Fruit fly (Drosophila melanogaster) whole organism, embryonic: ENCODE results near the gene CG17145.

ENCODE experiments used
- Antp ChIP-seq: fragments of 200-800 bp; sonication (Bioruptor generic); optimal IDR thresholded peaks from 3 replicates; lab custom pipeline; 2016; ENCODE audit warnings: missing biosample characterization, missing genetic modification characterization
- Atf3 ChIP-seq: fragments of 200-800 bp; sonication (Bioruptor generic); optimal IDR thresholded peaks from 3 replicates; lab custom pipeline; 2016; ENCODE audit warnings: missing biosample characterization, missing genetic modification characterization
- CG1024 ChIP-seq: fragments of 200-800 bp; sonication (Bioruptor generic); IDR thresholded peaks from 2 replicates; pipeline ENCODE4 v1.3.6; 2022; ENCODE audit warnings: missing biosample characterization, missing genetic modification characterization
- CG10431 ChIP-seq: fragments of 200-800 bp; sonication (Bioruptor generic); optimal IDR thresholded peaks from 3 replicates; lab custom pipeline; 2018; ENCODE audit warnings: missing biosample characterization, mild to moderate bottlenecking, missing genetic modification characterization
- CG12391 ChIP-seq: fragments of 200-800 bp; sonication (Bioruptor generic); optimal IDR thresholded peaks from 3 replicates; lab custom pipeline; 2018; ENCODE audit warnings: missing biosample characterization, mild to moderate bottlenecking, missing genetic modification characterization, moderate library complexity
- CG12659 ChIP-seq: fragments of 200-800 bp; sonication (Bioruptor generic); optimal IDR thresholded peaks from 3 replicates; lab custom pipeline; 2017; ENCODE audit warnings: mild to moderate bottlenecking, missing biosample characterization, missing genetic modification reagents, missing genetic modification characterization
- CG13123 ChIP-seq: fragments of 200-800 bp; sonication (Bioruptor generic); optimal IDR thresholded peaks from 2 replicates; lab custom pipeline; 2016; ENCODE audit warnings: missing biosample characterization, missing genetic modification characterization
- CG13424 ChIP-seq: fragments of 200-800 bp; sonication (Bioruptor generic); optimal IDR thresholded peaks from 2 replicates; lab custom pipeline; 2019; ENCODE audit warnings: missing biosample characterization, mild to moderate bottlenecking, missing genetic modification characterization, moderate library complexity
- CG14050 ChIP-seq: fragments of 200-800 bp; sonication (Bioruptor generic); IDR thresholded peaks from 3 replicates; pipeline ENCODE4 v1.3.6; 2022; ENCODE audit warnings: missing biosample characterization, missing genetic modification characterization
- CG15269 ChIP-seq: fragments of 200-800 bp; sonication (Bioruptor generic); optimal IDR thresholded peaks from 2 replicates; lab custom pipeline; 2018; ENCODE audit warnings: missing biosample characterization, mild to moderate bottlenecking, missing genetic modification characterization, moderate library complexity
- CG15479 ChIP-seq: fragments of 200-800 bp; sonication (Bioruptor generic); optimal IDR thresholded peaks from 3 replicates; lab custom pipeline; 2019; ENCODE audit warnings: missing biosample characterization, mild to moderate bottlenecking, missing genetic modification characterization, moderate library complexity
- CG15514 ChIP-seq: fragments of 200-800 bp; sonication (Bioruptor generic); optimal IDR thresholded peaks from 3 replicates; lab custom pipeline; 2017; ENCODE audit warnings: missing biosample characterization, missing genetic modification characterization, mild to moderate bottlenecking, moderate library complexity, missing genetic modification reagents
- CG1647 ChIP-seq: fragments of 200-800 bp; sonication (Bioruptor generic); optimal IDR thresholded peaks from 3 replicates; lab custom pipeline; 2016; ENCODE audit warnings: missing biosample characterization, missing genetic modification characterization
- CG18764 ChIP-seq: fragments of 200-800 bp; sonication (Bioruptor generic); optimal IDR thresholded peaks from 3 replicates; lab custom pipeline; 2016; ENCODE audit warnings: missing biosample characterization, missing genetic modification characterization
- CG2120 ChIP-seq: fragments of 200-800 bp; sonication (Bioruptor generic); optimal IDR thresholded peaks from 3 replicates; lab custom pipeline; 2016; ENCODE audit warnings: missing biosample characterization, missing genetic modification characterization
- CG30403 ChIP-seq: fragments of 200-800 bp; sonication (Bioruptor generic); optimal IDR thresholded peaks from 3 replicates; lab custom pipeline; 2016; ENCODE audit warnings: missing biosample characterization, missing genetic modification characterization
- CG34376 ChIP-seq: fragments of 200-800 bp; sonication (Bioruptor generic); optimal IDR thresholded peaks from 2 replicates; lab custom pipeline; 2018; ENCODE audit warnings: missing biosample characterization, mild to moderate bottlenecking, missing genetic modification characterization
- CG3838 ChIP-seq: fragments of 200-800 bp; sonication (Bioruptor generic); optimal IDR thresholded peaks from 3 replicates; lab custom pipeline; 2016; ENCODE audit warnings: missing biosample characterization, missing genetic modification characterization
- CG42726 ChIP-seq: fragments of 200-800 bp; sonication (Bioruptor generic); IDR thresholded peaks from 2 replicates; pipeline ENCODE4 v1.3.6; 2022; ENCODE audit warnings: missing biosample characterization, missing genetic modification characterization; ENCODE audit not compliant: partially characterized antibody
- CG6854 ChIP-seq: fragments of 200-800 bp; sonication (Bioruptor generic); optimal IDR thresholded peaks from 3 replicates; lab custom pipeline; 2017; ENCODE audit warnings: missing biosample characterization, mild to moderate bottlenecking, missing genetic modification characterization
- CG8478 ChIP-seq: fragments of >200 bp; optimal IDR thresholded peaks from 2 replicates; lab custom pipeline; 2018
- CG8924 ChIP-seq: fragments of 200-800 bp; optimal IDR thresholded peaks from 3 replicates; lab custom pipeline; 2019; ENCODE audit warnings: missing biosample characterization, mild to moderate bottlenecking, missing genetic modification characterization, moderate library complexity
- CG9215 ChIP-seq: fragments of 200-800 bp; sonication (Bioruptor generic); IDR thresholded peaks from 2 replicates; pipeline ENCODE4 v1.3.6; 2022; ENCODE audit warnings: missing biosample characterization, missing genetic modification characterization
- CTCF ChIP-seq: fragments of 200-800 bp; sonication (Bioruptor generic); optimal IDR thresholded peaks from 2 replicates; lab custom pipeline; 2017; ENCODE audit warnings: missing biosample characterization, mild to moderate bottlenecking, missing genetic modification characterization, moderate library complexity
- CoRest ChIP-seq: fragments of 200-800 bp; sonication (Bioruptor generic); optimal IDR thresholded peaks from 3 replicates; lab custom pipeline; 2018; ENCODE audit warnings: missing biosample characterization, mild to moderate bottlenecking, missing genetic modification characterization, moderate library complexity
- Hmr ChIP-seq: fragments of 200-800 bp; sonication (Bioruptor generic); optimal IDR thresholded peaks from 3 replicates; lab custom pipeline; 2017; ENCODE audit warnings: mild to moderate bottlenecking, missing biosample characterization, missing genetic modification reagents, missing genetic modification characterization
- Kr ChIP-seq: fragments of 200-800 bp; sonication (Bioruptor generic); optimal IDR thresholded peaks from 2 replicates; lab custom pipeline; 2017; ENCODE audit warnings: missing biosample characterization, mild to moderate bottlenecking, missing genetic modification characterization
- NC2α ChIP-seq: fragments of 200-800 bp; sonication (Bioruptor generic); optimal IDR thresholded peaks from 2 replicates; lab custom pipeline; 2016; ENCODE audit warnings: missing biosample characterization, missing genetic modification characterization
- NfI ChIP-seq: fragments of 200-800 bp; sonication (Bioruptor generic); optimal IDR thresholded peaks from 3 replicates; lab custom pipeline; 2018; ENCODE audit warnings: missing biosample characterization, mild to moderate bottlenecking, missing genetic modification characterization, moderate library complexity
- Oli ChIP-seq: fragments of 200-800 bp; sonication (Bioruptor generic); optimal IDR thresholded peaks from 2 replicates; lab custom pipeline; 2018; ENCODE audit warnings: missing biosample characterization, mild to moderate bottlenecking, missing genetic modification characterization, moderate library complexity
- PHDP ChIP-seq: fragments of 200-800 bp; sonication (Bioruptor generic); optimal IDR thresholded peaks from 3 replicates; lab custom pipeline; 2018; ENCODE audit warnings: missing biosample characterization, mild to moderate bottlenecking, missing genetic modification characterization, moderate library complexity
- Rfx ChIP-seq: fragments of 200-800 bp; sonication (Bioruptor generic); IDR thresholded peaks from 2 replicates; pipeline ENCODE4 v1.3.6; 2022; ENCODE audit warnings: missing biosample characterization, missing genetic modification characterization
- Scr ChIP-seq: fragments of 200-800 bp; sonication (Bioruptor generic); IDR thresholded peaks from 2 replicates; pipeline ENCODE4 v1.3.6; 2022; ENCODE audit warnings: missing biosample characterization, missing genetic modification characterization; ENCODE audit not compliant: partially characterized antibody
- Side ChIP-seq: fragments of 200-800 bp; sonication (Bioruptor generic); optimal IDR thresholded peaks from 2 replicates; lab custom pipeline; 2016; ENCODE audit warnings: missing biosample characterization, missing genetic modification characterization
- Xrp1 ChIP-seq: fragments of 200-800 bp; sonication (Bioruptor generic); IDR thresholded peaks from 2 replicates; pipeline ENCODE4 v1.3.6; 2022; ENCODE audit warnings: missing biosample characterization, missing genetic modification characterization
- cas ChIP-seq: fragments of 200-800 bp; sonication (Bioruptor generic); IDR thresholded peaks from 2 replicates; pipeline ENCODE4 v1.3.6; 2022; ENCODE audit warnings: missing biosample characterization, missing genetic modification characterization
- ewg ChIP-seq: fragments of 200-800 bp; sonication (Bioruptor generic); optimal IDR thresholded peaks from 3 replicates; lab custom pipeline; 2017; ENCODE audit warnings: mild to moderate bottlenecking, missing biosample characterization, missing genetic modification reagents, missing genetic modification characterization
- exex ChIP-seq: fragments of 200-800 bp; sonication (Bioruptor generic); optimal IDR thresholded peaks from 4 replicates; lab custom pipeline; 2018; ENCODE audit warnings: missing biosample characterization, mild to moderate bottlenecking, missing genetic modification characterization, moderate library complexity
- fd3F ChIP-seq: fragments of 200-800 bp; sonication (Bioruptor generic); optimal IDR thresholded peaks from 2 replicates; lab custom pipeline; 2018; ENCODE audit warnings: missing biosample characterization, mild to moderate bottlenecking, missing genetic modification characterization, moderate library complexity
- gem ChIP-seq: fragments of 200-800 bp; sonication (Bioruptor generic); optimal IDR thresholded peaks from 2 replicates; lab custom pipeline; 2019; ENCODE audit warnings: missing biosample characterization, mild to moderate bottlenecking, missing genetic modification characterization, moderate library complexity
- grau ChIP-seq: fragments of 200-800 bp; optimal IDR thresholded peaks from 3 replicates; lab custom pipeline; 2019; ENCODE audit warnings: missing biosample characterization, mild to moderate bottlenecking, missing genetic modification characterization, moderate library complexity
- grn ChIP-seq: fragments of 200-800 bp; sonication (Bioruptor generic); optimal IDR thresholded peaks from 3 replicates; lab custom pipeline; 2017; ENCODE audit warnings: missing biosample characterization, missing genetic modification characterization
- gt ChIP-seq: fragments of 200-800 bp; sonication (Bioruptor generic); IDR thresholded peaks from 2 replicates; pipeline ENCODE4 v1.3.6; 2022; ENCODE audit warnings: missing biosample characterization, missing genetic modification characterization
- hth ChIP-seq: fragments of >200 bp; optimal IDR thresholded peaks from 2 replicates; lab custom pipeline; 2017; ENCODE audit warnings: inconsistent platforms
- ken ChIP-seq: fragments of 200-800 bp; sonication (Bioruptor generic); IDR thresholded peaks from 3 replicates; pipeline ENCODE4 v1.3.6; 2022; ENCODE audit warnings: missing biosample characterization, missing genetic modification characterization
- lilli ChIP-seq: fragments of 200-800 bp; sonication (Bioruptor generic); optimal IDR thresholded peaks from 3 replicates; lab custom pipeline; 2016; ENCODE audit warnings: missing biosample characterization, missing genetic modification characterization
- lmd ChIP-seq: fragments of 200-800 bp; sonication (Bioruptor generic); IDR thresholded peaks from 2 replicates; pipeline ENCODE4 v1.3.6; 2022; ENCODE audit warnings: missing biosample characterization, missing genetic modification characterization
- rib ChIP-seq: fragments of 200-800 bp; sonication (Bioruptor generic); IDR thresholded peaks from 2 replicates; pipeline ENCODE4 v1.3.6; 2022; ENCODE audit warnings: missing biosample characterization, missing genetic modification characterization
- row ChIP-seq: fragments of 200-800 bp; sonication (Bioruptor generic); IDR thresholded peaks from 3 replicates; pipeline ENCODE4 v1.3.6; 2022; ENCODE audit warnings: missing biosample characterization, missing genetic modification characterization
- tin ChIP-seq: fragments of 200-800 bp; sonication (Bioruptor generic); optimal IDR thresholded peaks from 3 replicates; lab custom pipeline; 2016; ENCODE audit warnings: missing biosample characterization, missing genetic modification characterization
- vvl ChIP-seq: fragments of 200-800 bp; sonication (Bioruptor generic); IDR thresholded peaks from 2 replicates; pipeline ENCODE4 v1.3.6; 2022; ENCODE audit warnings: missing biosample characterization, missing genetic modification characterization
- zen2 ChIP-seq: fragments of 200-800 bp; sonication (Bioruptor generic); IDR thresholded peaks from 3 replicates; pipeline ENCODE4 v1.3.6; 2022; ENCODE audit warnings: missing biosample characterization, missing genetic modification characterization; ENCODE audit not compliant: partially characterized antibody

The CG17145 gene

dm6 chr3L:20221412-20221864 lies at the start of gene CG17145:
TSS of gene CG17145 (plus strand) at chr3L:20221814.
- TF ChIP-seq rib (GFP tag; lab: Robert Waterston, UW) (no peak), CG3838 (GFP tag; lab: Kevin White, UChicago) (no peak), CTCF (GFP tag; lab: Kevin White, UChicago) (no peak), CG8478 (lab: Kevin White, UChicago) (no peak), hth (lab: Kevin White, UChicago) (no peak), CG15269 (tag; lab: Kevin White, UChicago) (peak; percentile 55), CoRest (tag; lab: Kevin White, UChicago) (peak; percentile 52), Scr (GFP tag; lab: Robert Waterston, UW) (no peak), CG14050 (GFP tag; lab: Robert Waterston, UW) (no peak), CG42726 (GFP tag; lab: Robert Waterston, UW) (no peak), Atf3 (GFP tag; lab: Kevin White, UChicago) (no peak), tin (no peak), CG2120 (peak; percentile 63), CG1647 (GFP tag; lab: Kevin White, UChicago) (no peak), NC2α (GFP tag; lab: Kevin White, UChicago) (no peak), CG8924 (tag; lab: Kevin White, UChicago) (peak; percentile 30), Oli (tag; lab: Kevin White, UChicago) (peak; percentile 18), zen2 (no peak), Rfx (GFP tag; lab: Robert Waterston, UW) (0 out of 2 replicates have a peak, but pooled peaks have one; percentile 28), cas (no peak), PHDP (tag; lab: Kevin White, UChicago) (peak; percentile 47), CG30403 (GFP tag; lab: Kevin White, UChicago) (no peak), CG13123 (GFP tag; lab: Kevin White, UChicago) (no peak), CG9215 (GFP tag; lab: Robert Waterston, UW) (no peak), CG12391 (tag; lab: Kevin White, UChicago) (peak; percentile 9), Antp (no peak), NfI (GFP tag; lab: Kevin White, UChicago) (no peak), CG15514 (peak; percentile 27), Xrp1 (GFP tag; lab: Robert Waterston, UW) (no peak), CG10431 (GFP tag; lab: Kevin White, UChicago) (no peak), vvl (GFP tag; lab: Robert Waterston, UW) (no peak), CG12659 (GFP tag; lab: Kevin White, UChicago) (peak; percentile 38), gem (tag; lab: Kevin White, UChicago) (peak; percentile 60), CG34376 (GFP tag; lab: Kevin White, UChicago) (peak; percentile 40), row (peak; percentile 51; the same call in 2 of the 3 replicates), grn (peak; percentile 50), lmd (GFP tag; lab: Robert Waterston, UW) (peak; percentile 5; the same call in 1 of the 2 replicates), ewg (no peak), lilli (peak; percentile 22), ken (no peak), exex (tag; lab: Kevin White, UChicago) (peak; percentile 60), grau (tag; lab: Kevin White, UChicago) (peak; percentile 64), CG15479 (GFP tag; lab: Kevin White, UChicago) (no peak), Kr (GFP tag; lab: Kevin White, UChicago) (no peak), fd3F (GFP tag; lab: Kevin White, UChicago) (peak; percentile 7), CG6854 (no peak), gt (no peak), Side (GFP tag; lab: Kevin White, UChicago) (no peak), CG13424 (tag; lab: Kevin White, UChicago) (peak; percentile 42), CG1024 (no peak), CG18764 (GFP tag; lab: Kevin White, UChicago) (no peak), Hmr (GFP tag; lab: Kevin White, UChicago) (peak; percentile 65)
